Fruit fly (Drosophila melanogaster): ENCODE measurements around the gene CG34245.

The CG34245 gene

dm6 chr3L:14894316-14894715, at the start of gene CG34245:
CG34245 (minus strand) TSS chr3L:14894416.
- TF ChIP-seq noc (tag; optimal IDR thresholded peaks at IDR 0.05), result no peak

dm6 chr3L:14942769-14943168, 48.6 kb upstream of the CG34245 start:
- TF ChIP-seq noc (tag; optimal IDR thresholded peaks at IDR 0.05), result no peak

dm6 chr3L:14925602-14926001, 31.4 kb upstream of the CG34245 start:
- TF ChIP-seq noc (tag; optimal IDR thresholded peaks at IDR 0.05), result no peak

DNA sequence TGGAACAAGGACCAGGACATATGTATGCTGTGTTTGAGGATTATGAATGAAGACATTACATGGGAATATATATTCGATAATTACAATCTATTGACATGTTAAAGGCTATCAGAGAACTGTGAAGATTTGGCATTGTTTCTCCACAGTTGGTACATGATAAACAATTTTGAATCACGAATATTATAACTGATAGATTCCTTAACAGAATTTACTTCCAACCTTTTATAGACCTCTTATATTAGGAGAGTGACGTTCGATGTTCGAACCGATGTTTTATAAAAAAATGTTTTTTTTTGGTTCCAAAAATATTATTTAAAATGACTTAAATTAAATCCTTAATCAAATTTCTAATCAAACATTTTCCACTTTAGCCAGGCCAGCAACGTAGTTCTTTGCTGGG, 9.3 kb upstream of the CG34245 start, which contains the start of gene DCX-EMAP:
Gene DCX-EMAP (plus strand): TSS at position 301 of the 400 bp plus-strand sequence.
- TF ChIP-seq noc (tag; optimal IDR thresholded peaks at IDR 0.05), result no peak

dm6 chr3L:14875608-14876007, 18.6 kb downstream of the CG34245 start:
- TF ChIP-seq noc (tag; optimal IDR thresholded peaks at IDR 0.05), result no peak

DNA sequence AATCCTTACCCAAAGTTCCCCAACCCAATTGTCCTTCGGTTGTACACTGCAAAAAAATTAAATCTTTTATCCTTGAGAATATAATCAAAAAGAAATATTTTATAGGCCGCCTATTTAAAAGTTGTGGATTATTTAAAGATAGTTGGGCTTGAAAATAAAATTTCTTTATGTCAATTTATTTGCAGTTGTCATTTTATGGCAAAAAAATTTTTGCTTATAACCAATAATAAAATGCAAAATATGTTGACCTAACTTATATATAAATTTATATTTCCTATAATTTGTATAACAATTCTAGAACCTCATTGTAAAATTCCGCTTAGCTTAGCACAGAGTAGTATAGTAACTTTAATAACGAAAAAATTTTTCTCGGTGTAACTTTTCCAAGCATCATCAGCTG, 46.8 kb downstream of the CG34245 start:
- TF ChIP-seq noc (tag; optimal IDR thresholded peaks at IDR 0.05), result no peak

Measured in whole organism, larva.